Worm (Caenorhabditis elegans): ENCODE measurements around the gene T06A10.2.
A peak's percentile ranks its signal among the peaks of the same experiment; 100 is the strongest.
"Not testable (repeated sequence)": the region's sequence is repeated elsewhere in the genome, so short reads cannot be mapped to it uniquely, and the experiment has no call there.

Gene T06A10.2

DNA sequence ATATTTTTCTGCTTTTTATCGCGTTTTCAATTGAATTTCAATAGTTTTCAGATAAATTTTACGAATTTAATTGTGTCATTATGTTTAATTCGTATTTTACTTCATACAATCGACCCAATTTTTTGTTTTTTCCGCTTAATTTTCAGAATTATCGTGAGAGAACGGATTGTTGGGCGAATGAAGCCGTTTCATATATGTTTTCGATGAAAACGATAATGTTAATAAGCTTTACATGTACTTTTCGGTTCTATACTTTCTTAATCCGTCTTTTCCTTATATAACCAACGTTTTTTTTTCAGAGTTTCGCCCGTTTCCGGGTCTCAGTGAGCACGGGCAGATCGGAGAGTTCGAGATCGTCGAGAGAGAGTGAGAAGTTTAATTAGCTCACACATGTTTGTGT lies at the start of gene T06A10.2:
T06A10.2 (plus strand) TSS at position 301 of the 400 bp plus-strand sequence.
- TF ChIP-seq sem-2 (GFP tag; optimal IDR thresholded peaks at IDR 0.05); mep-1 (tag; optimal IDR thresholded peaks at IDR 0.05); flh-1 (GFP tag; optimal IDR thresholded peaks at IDR 0.05): not testable (repeated sequence)

- TF ChIP-seq ceh-39 (tag; optimal IDR thresholded peaks at IDR 0.05) (no peak), nhr-12 (tag; optimal IDR thresholded peaks at IDR 0.05) (no peak), nhr-2 (tag; optimal IDR thresholded peaks at IDR 0.05) (no peak), ces-1 (GFP tag; optimal IDR thresholded peaks at IDR 0.05) (no peak), bed-3 (GFP tag; optimal IDR thresholded peaks at IDR 0.05) (no peak), elt-1 (tag; optimal IDR thresholded peaks at IDR 0.05; ENCODE audit: borderline replicate concordance, insufficient read depth) (no peak), elt-3 (tag; optimal IDR thresholded peaks at IDR 0.05) (no peak), cnd-1 (tag; optimal IDR thresholded peaks at IDR 0.05) (no peak), M03D4.4 (tag; optimal IDR thresholded peaks at IDR 0.05) (no peak), unc-39 (tag; optimal IDR thresholded peaks at IDR 0.05) (no peak), tbx-8 (GFP tag; optimal IDR thresholded peaks at IDR 0.05) (no peak), drap-1 (GFP tag; optimal IDR thresholded peaks at IDR 0.05) (no peak), mls-2 (tag; optimal IDR thresholded peaks at IDR 0.05) (no peak), flh-1 (GFP tag; optimal IDR thresholded peaks at IDR 0.05) (no peak), nhr-237 (tag; optimal IDR thresholded peaks at IDR 0.05) (no peak), ceh-43 (GFP tag; optimal IDR thresholded peaks at IDR 0.05) (no peak)
Measured at ce11 chrIV:16854790-16855189, 40.6 kb upstream of the T06A10.2 start, which contains the start of gene map-2. TSS of gene map-2 (minus strand) at chrIV:16854890.

- TF ChIP-seq ceh-43 (GFP tag; optimal IDR thresholded peaks at IDR 0.05) = no peak
- TF ChIP-seq unc-62 (GFP tag; optimal IDR thresholded peaks at IDR 0.05) = no peak
- no peak for TF ChIP-seq elt-3 (tag; optimal IDR thresholded peaks at IDR 0.05)
Measured at ce11 chrIV:16860702-16861101, 34.7 kb upstream of the T06A10.2 start.

- TF ChIP-seq lin-32 (GFP tag; optimal IDR thresholded peaks at IDR 0.05) = no peak
- TF ChIP-seq tbx-8 (GFP tag; optimal IDR thresholded peaks at IDR 0.05) = no peak
- TF ChIP-seq ham-2 (GFP tag; optimal IDR thresholded peaks at IDR 0.05) = no peak
- TF ChIP-seq unc-120 (tag; optimal IDR thresholded peaks at IDR 0.05; ENCODE audit: poor library complexity, severe bottlenecking) = peak; percentile 40
- peak; percentile 10 for TF ChIP-seq lin-13 (tag; optimal IDR thresholded peaks at IDR 0.05)
- TF ChIP-seq blmp-1 (tag; optimal IDR thresholded peaks at IDR 0.05) = no peak
- peak; percentile 78 for TF ChIP-seq M03D4.4 (tag; optimal IDR thresholded peaks at IDR 0.05)
- TF ChIP-seq hlh-1 (tag; optimal IDR thresholded peaks at IDR 0.05) = no peak
- peak; percentile 7 for TF ChIP-seq drap-1 (GFP tag; optimal IDR thresholded peaks at IDR 0.05)
- TF ChIP-seq sptf-1 (tag; optimal IDR thresholded peaks at IDR 0.05) = peak; percentile 80
- TF ChIP-seq ceh-39 (tag; optimal IDR thresholded peaks at IDR 0.05) = no peak
- peak; percentile 86 for TF ChIP-seq mep-1 (tag; optimal IDR thresholded peaks at IDR 0.05)
- TF ChIP-seq zip-8 (tag; optimal IDR thresholded peaks at IDR 0.05) = no peak
- TF ChIP-seq cnd-1 (tag; optimal IDR thresholded peaks at IDR 0.05) = no peak
- TF ChIP-seq ztf-11 (tag; optimal IDR thresholded peaks at IDR 0.05) = no peak
- peak; percentile 24 for TF ChIP-seq sem-2 (GFP tag; optimal IDR thresholded peaks at IDR 0.05)
- peak; percentile 66 for TF ChIP-seq lsy-2 (tag; optimal IDR thresholded peaks at IDR 0.05)
- peak; percentile 76 for TF ChIP-seq mls-2 (tag; optimal IDR thresholded peaks at IDR 0.05)
- peak; percentile 54 for TF ChIP-seq mab-5 (tag; optimal IDR thresholded peaks at IDR 0.05)
- no peak for TF ChIP-seq ceh-83 (GFP tag; optimal IDR thresholded peaks at IDR 0.05)
- TF ChIP-seq elt-3 (tag; optimal IDR thresholded peaks at IDR 0.05) = no peak
- TF ChIP-seq ceh-43 (GFP tag; optimal IDR thresholded peaks at IDR 0.05) = peak; percentile 76
- no peak for TF ChIP-seq nhr-2 (tag; optimal IDR thresholded peaks at IDR 0.05)
- no peak for TF ChIP-seq nhr-237 (tag; optimal IDR thresholded peaks at IDR 0.05)
- TF ChIP-seq snpc-4 (tag; optimal IDR thresholded peaks at IDR 0.05) = no peak
- peak; percentile 63 for TF ChIP-seq ces-1 (GFP tag; optimal IDR thresholded peaks at IDR 0.05)
- no peak for TF ChIP-seq elt-1 (tag; optimal IDR thresholded peaks at IDR 0.05; ENCODE audit: borderline replicate concordance, insufficient read depth)
- TF ChIP-seq bed-3 (GFP tag; optimal IDR thresholded peaks at IDR 0.05) = peak; percentile 41
Measured at ce11 chrIV:16863431-16863895, 31.9 kb upstream of the T06A10.2 start, which contains the start of the genes mel-46 and lsy-13. TSS of gene mel-46 (minus strand) at chrIV:16863481. TSS of gene lsy-13 (plus strand) at chrIV:16863870.

DNA sequence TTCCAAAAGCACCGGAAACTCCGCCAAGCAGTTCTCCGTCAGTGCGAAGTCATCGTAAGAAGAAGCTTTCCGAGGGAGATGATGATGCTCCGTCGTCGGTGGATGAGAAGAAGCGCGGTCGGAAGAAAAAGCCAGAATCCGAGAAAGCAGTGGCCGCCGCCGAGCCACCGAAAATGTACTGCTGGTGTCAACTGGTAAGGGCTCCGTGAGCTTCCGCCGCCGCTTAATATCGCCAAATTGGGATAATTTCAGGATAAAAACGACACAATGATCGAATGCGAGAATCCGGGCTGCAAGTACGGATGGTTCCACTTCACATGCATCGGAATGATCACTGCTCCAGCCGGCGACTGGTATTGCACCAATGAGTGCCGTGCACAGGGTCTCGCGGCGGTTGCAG lies 30.5 kb upstream of the T06A10.2 start:
- no peak for TF ChIP-seq unc-120 (tag; optimal IDR thresholded peaks at IDR 0.05; ENCODE audit: poor library complexity, severe bottlenecking)
- TF ChIP-seq zip-8 (tag; optimal IDR thresholded peaks at IDR 0.05) = no peak
- no peak for TF ChIP-seq sptf-1 (tag; optimal IDR thresholded peaks at IDR 0.05)
- TF ChIP-seq ceh-83 (GFP tag; optimal IDR thresholded peaks at IDR 0.05) = no peak
- TF ChIP-seq drap-1 (GFP tag; optimal IDR thresholded peaks at IDR 0.05) = no peak
- no peak for TF ChIP-seq unc-62 (GFP tag; optimal IDR thresholded peaks at IDR 0.05)
- no peak for TF ChIP-seq lsy-2 (tag; optimal IDR thresholded peaks at IDR 0.05)
- no peak for TF ChIP-seq blmp-1 (tag; optimal IDR thresholded peaks at IDR 0.05)
- TF ChIP-seq elt-3 (tag; optimal IDR thresholded peaks at IDR 0.05) = no peak
- TF ChIP-seq lin-13 (tag; optimal IDR thresholded peaks at IDR 0.05) = no peak
- no peak for TF ChIP-seq elt-1 (tag; optimal IDR thresholded peaks at IDR 0.05; ENCODE audit: borderline replicate concordance, insufficient read depth)
